Fruit fly (Drosophila melanogaster) whole organism, embryonic: ENCODE measurements around the gene Root.

Experiments
- Abd-B ChIP-seq: fragments of 200-800 bp; sonication (Bioruptor generic); optimal IDR thresholded peaks from 2 replicates; lab custom pipeline; 2018; ENCODE audit warnings: missing biosample characterization, mild to moderate bottlenecking, missing genetic modification characterization, moderate library complexity
- Asciz ChIP-seq: fragments of 200-800 bp; sonication (Bioruptor generic); optimal IDR thresholded peaks from 2 replicates; lab custom pipeline; 2017; ENCODE audit warnings: missing biosample characterization, mild to moderate bottlenecking, missing genetic modification characterization, missing genetic modification reagents
- Bgb ChIP-seq: fragments of 200-800 bp; sonication (Bioruptor generic); IDR thresholded peaks from 2 replicates; pipeline ENCODE4 v1.3.6; 2022; ENCODE audit warnings: missing biosample characterization, missing genetic modification characterization; ENCODE audit not compliant: partially characterized antibody
- CG10654 ChIP-seq: fragments of 200-800 bp; sonication (Bioruptor generic); optimal IDR thresholded peaks from 2 replicates; lab custom pipeline; 2016; ENCODE audit warnings: missing biosample characterization, missing genetic modification characterization
- CG12104 ChIP-seq: fragments of 200-800 bp; sonication (Bioruptor generic); optimal IDR thresholded peaks from 3 replicates; lab custom pipeline; 2016; ENCODE audit warnings: missing biosample characterization, missing genetic modification characterization
- CG13424 ChIP-seq: fragments of 200-800 bp; sonication (Bioruptor generic); optimal IDR thresholded peaks from 2 replicates; lab custom pipeline; 2019; ENCODE audit warnings: missing biosample characterization, mild to moderate bottlenecking, missing genetic modification characterization, moderate library complexity
- CG14441 ChIP-seq: fragments of 200-800 bp; sonication (Bioruptor generic); IDR thresholded peaks from 2 replicates; pipeline ENCODE4 v1.3.6; 2022; ENCODE audit warnings: missing biosample characterization, missing genetic modification characterization
- CG14710 ChIP-seq: fragments of 200-800 bp; sonication (Bioruptor generic); optimal IDR thresholded peaks from 3 replicates; lab custom pipeline; 2019; ENCODE audit warnings: missing biosample characterization, mild to moderate bottlenecking, missing genetic modification characterization, moderate library complexity
- CG16813 ChIP-seq: fragments of 200-800 bp; sonication (Bioruptor generic); IDR thresholded peaks from 3 replicates; pipeline ENCODE4 v1.3.6; 2022; ENCODE audit warnings: missing biosample characterization, missing genetic modification characterization; ENCODE audit not compliant: partially characterized antibody
- CG2678 ChIP-seq: fragments of 200-800 bp; sonication (Bioruptor generic); optimal IDR thresholded peaks from 3 replicates; lab custom pipeline; 2019; ENCODE audit warnings: missing biosample characterization, mild to moderate bottlenecking, missing genetic modification characterization, moderate library complexity
- CG3163 ChIP-seq: fragments of 200-800 bp; sonication (Bioruptor generic); optimal IDR thresholded peaks from 3 replicates; lab custom pipeline; 2016; ENCODE audit warnings: missing biosample characterization, missing genetic modification characterization
- CG32532 ChIP-seq: fragments of 200-800 bp; sonication (Bioruptor generic); IDR thresholded peaks from 2 replicates; pipeline ENCODE4 v1.3.6; 2022; ENCODE audit warnings: missing biosample characterization, missing genetic modification characterization
- CG3995 ChIP-seq: fragments of 200-800 bp; sonication (Bioruptor generic); optimal IDR thresholded peaks from 3 replicates; lab custom pipeline; 2016; ENCODE audit warnings: missing biosample characterization, missing genetic modification characterization
- CG43689 ChIP-seq: fragments of 200-800 bp; sonication (Bioruptor generic); IDR thresholded peaks from 2 replicates; pipeline ENCODE4 v1.3.6; 2022; ENCODE audit warnings: missing biosample characterization, missing genetic modification characterization
- CG4730 ChIP-seq: fragments of 200-800 bp; sonication (Bioruptor generic); IDR thresholded peaks from 2 replicates; pipeline ENCODE4 v1.3.6; 2022; ENCODE audit warnings: missing biosample characterization, missing genetic modification characterization
- CG5953 ChIP-seq: fragments of 200-800 bp; sonication (Bioruptor generic); IDR thresholded peaks from 2 replicates; pipeline ENCODE4 v1.3.6; 2022; ENCODE audit warnings: missing biosample characterization, missing genetic modification characterization
- CG7556 ChIP-seq: fragments of 200-800 bp; sonication (Bioruptor generic); optimal IDR thresholded peaks from 2 replicates; lab custom pipeline; 2017; ENCODE audit warnings: missing biosample characterization, mild to moderate bottlenecking, missing genetic modification characterization
- CG7839 ChIP-seq: fragments of 200-800 bp; sonication (Bioruptor generic); optimal IDR thresholded peaks from 3 replicates; lab custom pipeline; 2018; ENCODE audit warnings: missing biosample characterization, mild to moderate bottlenecking, missing genetic modification characterization, moderate library complexity
- CG8359 ChIP-seq: fragments of 200-800 bp; sonication (Bioruptor generic); optimal IDR thresholded peaks from 2 replicates; lab custom pipeline; 2017; ENCODE audit warnings: missing biosample characterization, mild to moderate bottlenecking, missing genetic modification characterization, borderline replicate concordance
- CG8765 ChIP-seq: fragments of 200-800 bp; sonication (Bioruptor generic); IDR thresholded peaks from 2 replicates; pipeline ENCODE4 v1.3.6; 2022; ENCODE audit warnings: missing biosample characterization, missing genetic modification characterization
- CG9797 ChIP-seq: fragments of 200-800 bp; sonication (Bioruptor generic); optimal IDR thresholded peaks from 3 replicates; lab custom pipeline; 2018; ENCODE audit warnings: missing biosample characterization, mild to moderate bottlenecking, missing genetic modification characterization
- Dfd ChIP-seq, 2 experiments: fragments of >200 bp; optimal IDR thresholded peaks; 2 replicates each; lab custom pipeline; 2017; ENCODE audit warnings: missing biosample characterization in 2 of 2, missing genetic modification characterization in 2 of 2
- HLH4C ChIP-seq: fragments of 200-800 bp; sonication (Bioruptor generic); IDR thresholded peaks from 3 replicates; pipeline ENCODE4 v1.3.6; 2022; ENCODE audit warnings: missing biosample characterization, missing genetic modification characterization; ENCODE audit not compliant: partially characterized antibody
- HmgD ChIP-seq: fragments of 200-800 bp; sonication (Bioruptor generic); optimal IDR thresholded peaks from 3 replicates; lab custom pipeline; 2016; ENCODE audit warnings: missing biosample characterization, missing genetic modification characterization
- HmgZ ChIP-seq: fragments of 200-800 bp; sonication (Bioruptor generic); optimal IDR thresholded peaks from 2 replicates; lab custom pipeline; 2018; ENCODE audit warnings: missing biosample characterization, mild to moderate bottlenecking, missing genetic modification characterization
- Lim3 ChIP-seq: fragments of 200-800 bp; sonication (Bioruptor generic); IDR thresholded peaks from 2 replicates; pipeline ENCODE4 v1.3.6; 2022; ENCODE audit warnings: missing biosample characterization, missing genetic modification characterization
- MBD-R2 ChIP-seq: fragments of 200-800 bp; sonication (Bioruptor generic); IDR thresholded peaks from 2 replicates; pipeline ENCODE4 v1.3.6; 2022; ENCODE audit warnings: missing biosample characterization, missing genetic modification characterization
- MTF-1 ChIP-seq: fragments of 200-800 bp; sonication (Bioruptor generic); optimal IDR thresholded peaks from 2 replicates; lab custom pipeline; 2018; ENCODE audit warnings: missing biosample characterization, mild to moderate bottlenecking, missing genetic modification characterization, borderline replicate concordance
- Mad ChIP-seq: fragments of 200-800 bp; sonication (Bioruptor generic); optimal IDR thresholded peaks from 2 replicates; lab custom pipeline; 2016; ENCODE audit warnings: missing biosample characterization, missing genetic modification characterization
- Rfx ChIP-seq: fragments of 200-800 bp; sonication (Bioruptor generic); IDR thresholded peaks from 2 replicates; pipeline ENCODE4 v1.3.6; 2022; ENCODE audit warnings: missing biosample characterization, missing genetic modification characterization
- Trl ChIP-seq, 3 experiments: fragments of >200 bp in 2 of 3; fragments of 200-800 bp in 1 of 3; sonication (Bioruptor generic) in 1 of 3; optimal IDR thresholded peaks; 2 replicates in 1 of 3; 3 replicates in 2 of 3; lab custom pipeline; 2016 to 2017; ENCODE audit warnings: missing biosample characterization in 1 of 3, missing genetic modification characterization in 1 of 3
- YL-1 ChIP-seq: fragments of 200-800 bp; sonication (Bioruptor generic); optimal IDR thresholded peaks from 3 replicates; lab custom pipeline; 2017; ENCODE audit warnings: missing biosample characterization, mild to moderate bottlenecking, missing genetic modification characterization
- bcd ChIP-seq: fragments of 200-800 bp; sonication (Bioruptor generic); optimal IDR thresholded peaks from 2 replicates; lab custom pipeline; 2017; ENCODE audit warnings: missing biosample characterization, mild to moderate bottlenecking, missing genetic modification characterization
- bsh ChIP-seq, 2 experiments: fragments of 200-800 bp; sonication (Bioruptor generic); optimal IDR thresholded peaks; 2 replicates each; lab custom pipeline; 2017 to 2018; ENCODE audit warnings: mild to moderate bottlenecking in 2 of 2, missing biosample characterization in 2 of 2, missing genetic modification characterization in 2 of 2, moderate library complexity in 1 of 2
- da ChIP-seq: fragments of 200-800 bp; sonication (Bioruptor generic); optimal IDR thresholded peaks from 2 replicates; lab custom pipeline; 2016; ENCODE audit warnings: missing biosample characterization, missing genetic modification characterization
- danr ChIP-seq: fragments of 200-800 bp; sonication (Bioruptor generic); IDR thresholded peaks from 2 replicates; pipeline ENCODE4 v1.3.6; 2022; ENCODE audit warnings: missing biosample characterization, missing genetic modification characterization
- emc ChIP-seq: fragments of 200-800 bp; sonication (Bioruptor generic); optimal IDR thresholded peaks from 2 replicates; lab custom pipeline; 2016; ENCODE audit warnings: missing biosample characterization, missing genetic modification characterization
- eyg ChIP-seq: fragments of 200-800 bp; sonication (Bioruptor generic); optimal IDR thresholded peaks from 3 replicates; lab custom pipeline; 2016; ENCODE audit warnings: missing biosample characterization, missing genetic modification characterization
- gfzf ChIP-seq: fragments of 200-800 bp; sonication (Bioruptor generic); optimal IDR thresholded peaks from 2 replicates; lab custom pipeline; 2016; ENCODE audit warnings: missing biosample characterization, mild to moderate bottlenecking, missing genetic modification characterization, moderate library complexity
- p53 ChIP-seq: fragments of 200-800 bp; sonication (Bioruptor generic); optimal IDR thresholded peaks from 2 replicates; lab custom pipeline; 2016; ENCODE audit warnings: missing biosample characterization, missing genetic modification characterization
- pb ChIP-seq: fragments of 200-800 bp; sonication (Bioruptor generic); optimal IDR thresholded peaks from 3 replicates; lab custom pipeline; 2016; ENCODE audit warnings: missing biosample characterization, missing genetic modification characterization
- pnt ChIP-seq: fragments of 200-800 bp; sonication (Bioruptor generic); optimal IDR thresholded peaks from 3 replicates; lab custom pipeline; 2016; ENCODE audit warnings: missing biosample characterization, missing genetic modification characterization
- pum ChIP-seq: fragments of 200-800 bp; sonication (Bioruptor generic); optimal IDR thresholded peaks from 2 replicates; lab custom pipeline; 2016; ENCODE audit warnings: missing biosample characterization, missing genetic modification characterization
- sd ChIP-seq: fragments of 200-800 bp; sonication (Bioruptor generic); optimal IDR thresholded peaks from 3 replicates; lab custom pipeline; 2018; ENCODE audit warnings: missing biosample characterization, mild to moderate bottlenecking, missing genetic modification characterization, moderate library complexity
- shn ChIP-seq: fragments of 200-800 bp; sonication (Bioruptor generic); optimal IDR thresholded peaks from 3 replicates; lab custom pipeline; 2016; ENCODE audit warnings: missing biosample characterization, missing genetic modification characterization
- slp2 ChIP-seq: fragments of 200-800 bp; sonication (Bioruptor generic); optimal IDR thresholded peaks from 2 replicates; lab custom pipeline; 2016; ENCODE audit warnings: missing biosample characterization, missing genetic modification characterization
- sob ChIP-seq: fragments of 200-800 bp; sonication (Bioruptor generic); IDR thresholded peaks from 2 replicates; pipeline ENCODE4 v1.3.6; 2022; ENCODE audit warnings: missing biosample characterization, missing genetic modification characterization
- stc ChIP-seq: fragments of 200-800 bp; sonication (Bioruptor generic); IDR thresholded peaks from 2 replicates; pipeline ENCODE4 v1.3.6; 2022; ENCODE audit warnings: missing biosample characterization, missing genetic modification characterization
- toy ChIP-seq: fragments of 200-800 bp; sonication (Bioruptor generic); IDR thresholded peaks from 2 replicates; pipeline ENCODE4 v1.3.6; 2022; ENCODE audit warnings: missing biosample characterization, missing genetic modification characterization
- wdn ChIP-seq: fragments of 200-800 bp; sonication (Bioruptor generic); IDR thresholded peaks from 2 replicates; pipeline ENCODE4 v1.3.6; 2022; ENCODE audit warnings: missing biosample characterization, missing genetic modification characterization

Root gene

dm6 chr3R:24163556-24164022 lies 50.5 kb downstream of the Root start, which contains the start of gene Apc2 (continued):
- no peak for TF ChIP-seq eyg (GFP tag; lab: Kevin White, UChicago)
- TF ChIP-seq HmgD (GFP tag; lab: Kevin White, UChicago) = no peak
- TF ChIP-seq shn (GFP tag; lab: Kevin White, UChicago) = no peak
- TF ChIP-seq CG10654 (GFP tag; lab: Kevin White, UChicago) = peak; percentile 49
- no peak for TF ChIP-seq CG9797 (GFP tag; lab: Kevin White, UChicago)
- peak; percentile 64; the same call in 1 of the 2 replicates for TF ChIP-seq CG14441
- TF ChIP-seq CG3163 (GFP tag; lab: Kevin White, UChicago) = no peak
- no peak for TF ChIP-seq Mad (GFP tag; lab: Kevin White, UChicago)
- TF ChIP-seq CG3995 (GFP tag; lab: Kevin White, UChicago) = peak; percentile 60
- TF ChIP-seq YL-1 (GFP tag; lab: Kevin White, UChicago) = peak; percentile 47
- TF ChIP-seq pnt (GFP tag; lab: Kevin White, UChicago) = no peak
- peak in 1 of 2 experiments; percentile 63 for TF ChIP-seq bsh (GFP tag; optimal IDR thresholded peaks at IDR 0.05; lab: Kevin White, UChicago)
- TF ChIP-seq MBD-R2 (GFP tag; lab: Robert Waterston, UW) = no peak
- peak; percentile 65 for TF ChIP-seq Rfx (GFP tag; lab: Robert Waterston, UW)
- no peak for TF ChIP-seq sd
- TF ChIP-seq CG7839 (tag; lab: Kevin White, UChicago) = peak; percentile 74
- no peak; the same call in 1 of the 2 replicates for TF ChIP-seq sob (GFP tag; lab: Robert Waterston, UW)
- peak; percentile 80 for TF ChIP-seq CG14710 (tag; lab: Kevin White, UChicago)
- peak; percentile 24 for TF ChIP-seq slp2 (GFP tag; lab: Kevin White, UChicago)
- TF ChIP-seq pb (GFP tag; lab: Kevin White, UChicago) = no peak
- TF ChIP-seq CG13424 (tag; lab: Kevin White, UChicago) = peak; percentile 67
- TF ChIP-seq Asciz (GFP tag; lab: Kevin White, UChicago) = no peak
- TF ChIP-seq emc (GFP tag; lab: Kevin White, UChicago) = no peak
- no peak for TF ChIP-seq Dfd (GFP tag; optimal IDR thresholded peaks at IDR 0.05; lab: Kevin White, UChicago)
- peak; percentile 51; the same call in 1 of the 3 replicates for TF ChIP-seq CG16813
- no peak for TF ChIP-seq Lim3 (GFP tag; lab: Robert Waterston, UW)
- TF ChIP-seq danr (GFP tag; lab: Robert Waterston, UW) = no peak
- TF ChIP-seq CG4730 = 0 out of 2 replicates have a peak, but pooled peaks have one; percentile 13
- TF ChIP-seq CG43689 (GFP tag; lab: Robert Waterston, UW) = no peak
- TF ChIP-seq CG8765 (GFP tag; lab: Robert Waterston, UW) = no peak
- peak; percentile 75 for TF ChIP-seq CG2678 (tag; lab: Kevin White, UChicago)
- TF ChIP-seq CG32532 (GFP tag; lab: Robert Waterston, UW) = peak; percentile 74
- peak; percentile 59; the same call in 1 of the 2 replicates for TF ChIP-seq stc (GFP tag; lab: Robert Waterston, UW)
- peak; percentile 35 for TF ChIP-seq HmgZ
- peak; percentile 27; the same call in 1 of the 3 replicates for TF ChIP-seq HLH4C (GFP tag; lab: Robert Waterston, UW)
- peak; percentile 45 for TF ChIP-seq CG12104 (GFP tag; lab: Kevin White, UChicago)
- TF ChIP-seq toy (GFP tag; lab: Robert Waterston, UW) = no peak
- peak; percentile 57 for TF ChIP-seq bcd (GFP tag; lab: Kevin White, UChicago)
- TF ChIP-seq Trl (optimal IDR thresholded peaks at IDR 0.05; lab: Kevin White, UChicago) = no peak
- peak; percentile 16 for TF ChIP-seq Trl (GFP tag; optimal IDR thresholded peaks at IDR 0.05; lab: Kevin White, UChicago)
- no peak for TF ChIP-seq Bgb (GFP tag; lab: Robert Waterston, UW)
- TF ChIP-seq pum (GFP tag; lab: Kevin White, UChicago) = peak; percentile 21
- TF ChIP-seq p53 = no peak
- TF ChIP-seq CG8359 (GFP tag; lab: Kevin White, UChicago) = no peak
- TF ChIP-seq da = no peak
- TF ChIP-seq CG7556 (GFP tag; lab: Kevin White, UChicago) = peak; percentile 60
- peak; percentile 72 for TF ChIP-seq Abd-B (GFP tag; lab: Kevin White, UChicago)
- TF ChIP-seq wdn (GFP tag; lab: Robert Waterston, UW) = no peak
- no peak for TF ChIP-seq gfzf (GFP tag; lab: Kevin White, UChicago)
- TF ChIP-seq CG5953 (GFP tag; lab: Robert Waterston, UW) = no peak
- TF ChIP-seq MTF-1 (GFP tag; lab: Kevin White, UChicago) = no peak
